Fruit fly (Drosophila melanogaster) whole organism, adult: ENCODE data around the gene Miga.

ENCODE experiments used
- CG11617 ChIP-seq: fragments of 200-800 bp; sonication (Bioruptor generic); optimal IDR thresholded peaks from 2 replicates; lab custom pipeline; 2017; ENCODE audit warnings: mild to moderate bottlenecking, missing biosample characterization, missing genetic modification reagents, missing genetic modification characterization
- CG12768 ChIP-seq: fragments of 200-800 bp; sonication (Bioruptor generic); optimal IDR thresholded peaks from 2 replicates; lab custom pipeline; 2017; ENCODE audit warnings: missing biosample characterization, missing genetic modification characterization, mild to moderate bottlenecking, moderate library complexity, missing genetic modification reagents
- CG14711 ChIP-seq: fragments of 200-800 bp; sonication (Bioruptor generic); optimal IDR thresholded peaks from 2 replicates; lab custom pipeline; 2018; ENCODE audit warnings: missing biosample characterization, mild to moderate bottlenecking, missing genetic modification characterization, moderate library complexity
- CG5204 ChIP-seq: fragments of 200-800 bp; sonication (Bioruptor generic); optimal IDR thresholded peaks from 2 replicates; lab custom pipeline; 2016; ENCODE audit warnings: missing biosample characterization, missing genetic modification characterization
- CG7101 ChIP-seq: fragments of 200-800 bp; sonication (Bioruptor generic); optimal IDR thresholded peaks from 2 replicates; lab custom pipeline; 2018; ENCODE audit warnings: missing biosample characterization, mild to moderate bottlenecking, missing genetic modification characterization, moderate library complexity
- Mnt ChIP-seq: fragments of 200-800 bp; sonication (Bioruptor generic); optimal IDR thresholded peaks from 2 replicates; lab custom pipeline; 2016; ENCODE audit warnings: missing biosample characterization, mild to moderate bottlenecking, missing genetic modification characterization
- bab1 ChIP-seq: fragments of 200-800 bp; sonication (Bioruptor generic); optimal IDR thresholded peaks from 3 replicates; lab custom pipeline; 2019; ENCODE audit warnings: missing biosample characterization, mild to moderate bottlenecking, missing genetic modification characterization, moderate library complexity
- kay ChIP-seq: fragments of 200-800 bp; sonication (Bioruptor generic); peaks from one replicate; lab custom pipeline; 2016; ENCODE audit warnings: missing biosample characterization, missing genetic modification characterization, borderline replicate concordance
- ovo ChIP-seq: fragments of 200-800 bp; sonication (Bioruptor generic); optimal IDR thresholded peaks from 2 replicates; lab custom pipeline; 2016; ENCODE audit warnings: missing biosample characterization, missing genetic modification characterization
- tj ChIP-seq: fragments of 200-800 bp; sonication (Bioruptor generic); optimal IDR thresholded peaks from 3 replicates; lab custom pipeline; 2017; ENCODE audit warnings: missing biosample characterization, mild to moderate bottlenecking, missing genetic modification characterization, moderate library complexity

DNA sequence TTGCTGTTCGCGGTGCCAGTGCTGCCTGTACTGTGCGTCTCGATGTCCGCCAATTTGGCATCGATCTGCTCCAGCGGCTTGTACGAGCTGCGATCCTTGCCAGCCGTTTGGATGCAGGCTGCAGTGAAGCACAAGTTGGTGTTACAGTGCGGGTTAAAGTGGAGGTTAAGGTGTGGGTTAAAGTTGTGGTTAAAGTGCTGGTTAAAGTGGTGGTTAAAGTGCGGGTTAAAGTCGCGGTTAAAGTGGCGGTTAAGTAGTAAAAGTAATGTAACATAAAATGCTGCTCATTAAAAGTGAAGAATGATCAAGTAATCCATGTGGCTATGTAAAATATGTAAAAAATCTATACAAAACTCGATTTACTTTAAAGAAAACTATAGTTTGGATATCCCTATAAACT, 14.5 kb upstream of the Miga start:
- no peak for TF ChIP-seq CG12768
- TF ChIP-seq ovo (GFP tag; lab: Kevin White, UChicago): no peak
- no peak for TF ChIP-seq bab1
- no peak for TF ChIP-seq CG14711 (tag; lab: Kevin White, UChicago)
- no peak for TF ChIP-seq kay (GFP tag; lab: Kevin White, UChicago)
- TF ChIP-seq CG11617: no peak
- TF ChIP-seq CG7101 (tag; lab: Kevin White, UChicago): no peak
- no peak for TF ChIP-seq tj
- no peak for TF ChIP-seq Mnt (GFP tag; lab: Kevin White, UChicago)
- TF ChIP-seq CG5204 (GFP tag; lab: Kevin White, UChicago): no peak
